Fruit fly (Drosophila melanogaster) S2 (cell line): ENCODE data around the gene tim.

Experiments used
- CG8478 ChIP-seq: fragments of >200 bp; optimal IDR thresholded peaks from 2 replicates; lab custom pipeline; 2018
- CTCF ChIP-seq, 2 experiments: fragments of >200 bp; optimal IDR thresholded peaks; 2 replicates each; lab custom pipeline; 2018

- no peak for TF ChIP-seq CG8478 (lab: Kevin White, UChicago)
- TF ChIP-seq CTCF (optimal IDR thresholded peaks at IDR 0.05; lab: Kevin White, UChicago): no peak
Measured at dm6 chr2L:3475948-3476347, 32.0 kb downstream of the tim start.
